Worm (Caenorhabditis elegans) whole organism, L3 larva: ENCODE results near the gene W08A12.2.

ENCODE experiments used
- R02D3.7 ChIP-seq: fragments of 150-350 bp; optimal IDR thresholded peaks from 2 replicates; lab custom pipeline; 2014; ENCODE audit warnings: missing biosample characterization, missing genetic modification characterization
- ZK546.5 ChIP-seq: sonication (generic microtip); optimal IDR thresholded peaks from 2 replicates; lab custom pipeline; 2017; ENCODE audit warnings: missing biosample characterization, missing genetic modification characterization
- aly-2 ChIP-seq: fragments of 150-350 bp; optimal IDR thresholded peaks from 2 replicates; lab custom pipeline; 2014; ENCODE audit warnings: missing biosample characterization, missing genetic modification characterization
- ama-1 ChIP-seq: fragments of 150-350 bp; optimal IDR thresholded peaks from 2 replicates; lab custom pipeline; 2018
- ceh-16 ChIP-seq: sonication (generic microtip); optimal IDR thresholded peaks from 2 replicates; lab custom pipeline; 2017; ENCODE audit warnings: missing biosample characterization, missing genetic modification characterization
- ceh-28 ChIP-seq: fragments of 150-350 bp; optimal IDR thresholded peaks from 2 replicates; lab custom pipeline; 2014; ENCODE audit warnings: missing biosample characterization, missing genetic modification reagents, missing genetic modification characterization
- ceh-82 ChIP-seq: fragments of 150-350 bp; optimal IDR thresholded peaks from 2 replicates; lab custom pipeline; 2014; ENCODE audit warnings: missing biosample characterization, missing genetic modification characterization
- ceh-9 ChIP-seq: sonication (generic microtip); optimal IDR thresholded peaks from 2 replicates; lab custom pipeline; 2018; ENCODE audit warnings: missing biosample characterization, missing genetic modification characterization
- daf-12 ChIP-seq: fragments of 150-350 bp; optimal IDR thresholded peaks from 2 replicates; lab custom pipeline; 2014; ENCODE audit warnings: missing biosample characterization, missing genetic modification reagents, missing genetic modification characterization
- egl-27 ChIP-seq: sonication (generic microtip); optimal IDR thresholded peaks from 4 replicates; lab custom pipeline; 2017; ENCODE audit warnings: missing biosample characterization, missing genetic modification reagents, missing genetic modification characterization
- egl-5 ChIP-seq: fragments of 150-350 bp; optimal IDR thresholded peaks from 2 replicates; lab custom pipeline; 2017; ENCODE audit warnings: missing biosample characterization, missing genetic modification reagents, missing genetic modification characterization, inconsistent platforms
- elt-1 ChIP-seq: fragments of 150-350 bp; optimal IDR thresholded peaks from 2 replicates; lab custom pipeline; 2014; ENCODE audit warnings: missing biosample characterization, missing genetic modification characterization
- elt-2 ChIP-seq: sonication (generic microtip); optimal IDR thresholded peaks from 2 replicates; lab custom pipeline; 2016; ENCODE audit warnings: missing genetic modification reagents, mild to moderate bottlenecking, missing genetic modification characterization, missing compliant biosample characterization
- elt-3 ChIP-seq, 3 experiments: fragments of 150-350 bp in 1 of 3; sonication (generic microtip) in 2 of 3; optimal IDR thresholded peaks; 2 replicates in 2 of 3; 4 replicates in 1 of 3; lab custom pipeline; 2014 to 2017; ENCODE audit warnings: missing biosample characterization in 3 of 3, missing genetic modification characterization in 3 of 3
- eor-1 ChIP-seq, 2 experiments: fragments of 150-350 bp; optimal IDR thresholded peaks; 2 replicates each; lab custom pipeline; 2014 to 2018; ENCODE audit warnings: missing biosample characterization in 2 of 2, missing genetic modification characterization in 2 of 2
- fkh-10 ChIP-seq: sonication (generic microtip); optimal IDR thresholded peaks from 2 replicates; lab custom pipeline; 2017; ENCODE audit warnings: missing biosample characterization, missing genetic modification reagents, missing genetic modification characterization
- fkh-2 ChIP-seq: fragments of 150-350 bp; optimal IDR thresholded peaks from 2 replicates; lab custom pipeline; 2014; ENCODE audit warnings: missing biosample characterization, missing genetic modification reagents, missing genetic modification characterization
- fos-1 ChIP-seq: fragments of 150-350 bp; optimal IDR thresholded peaks from 2 replicates; lab custom pipeline; 2014; ENCODE audit warnings: missing biosample characterization, missing genetic modification characterization
- hmg-11 ChIP-seq: sonication (generic microtip); optimal IDR thresholded peaks from 2 replicates; lab custom pipeline; 2016; ENCODE audit warnings: missing genetic modification characterization, missing compliant biosample characterization
- jun-1 ChIP-seq: fragments of 150-350 bp; optimal IDR thresholded peaks from 2 replicates; lab custom pipeline; 2014; ENCODE audit warnings: missing biosample characterization, missing genetic modification reagents, missing genetic modification characterization
- lin-39 ChIP-seq: fragments of 150-350 bp; optimal IDR thresholded peaks from 2 replicates; lab custom pipeline; 2018; ENCODE audit warnings: missing biosample characterization, missing genetic modification reagents, missing genetic modification characterization
- lsy-12 ChIP-seq: sonication (generic microtip); optimal IDR thresholded peaks from 2 replicates; lab custom pipeline; 2016; ENCODE audit warnings: mild to moderate bottlenecking, missing genetic modification characterization, missing compliant biosample characterization
- mdl-1 ChIP-seq: fragments of 150-350 bp; optimal IDR thresholded peaks from 2 replicates; lab custom pipeline; 2014; ENCODE audit warnings: missing biosample characterization, missing genetic modification characterization
- mml-1 ChIP-seq: fragments of 150-350 bp; sonication (generic microtip); optimal IDR thresholded peaks from 3 replicates; lab custom pipeline; 2014; ENCODE audit warnings: missing biosample characterization, missing genetic modification characterization
- nfya-1 ChIP-seq: sonication (generic microtip); optimal IDR thresholded peaks from 2 replicates; lab custom pipeline; 2017; ENCODE audit warnings: missing genetic modification characterization, mild to moderate bottlenecking, missing compliant biosample characterization, antibody characterized with exemption, moderate library complexity; ENCODE audit not compliant: insufficient read depth
- nhr-11 ChIP-seq: fragments of 150-350 bp; optimal IDR thresholded peaks from 2 replicates; lab custom pipeline; 2014; ENCODE audit warnings: missing biosample characterization, missing genetic modification characterization
- nhr-237 ChIP-seq: fragments of 150-350 bp; optimal IDR thresholded peaks from 2 replicates; lab custom pipeline; 2014; ENCODE audit warnings: missing biosample characterization, missing genetic modification characterization
- nhr-25 ChIP-seq: sonication (generic microtip); optimal IDR thresholded peaks from 2 replicates; lab custom pipeline; 2017; ENCODE audit warnings: missing biosample characterization, missing genetic modification characterization
- nhr-43 ChIP-seq: sonication (generic microtip); optimal IDR thresholded peaks from 2 replicates; lab custom pipeline; 2016; ENCODE audit warnings: mild to moderate bottlenecking, missing genetic modification characterization, missing compliant biosample characterization; ENCODE audit not compliant: poor library complexity, severe bottlenecking
- nhr-67 ChIP-seq: fragments of 150-350 bp; optimal IDR thresholded peaks from 2 replicates; lab custom pipeline; 2014; ENCODE audit warnings: missing biosample characterization, missing genetic modification characterization
- nhr-76 ChIP-seq: fragments of 150-350 bp; sonication (generic microtip); optimal IDR thresholded peaks from 5 replicates; lab custom pipeline; 2014; ENCODE audit warnings: missing biosample characterization, missing genetic modification characterization
- nhr-77 ChIP-seq: fragments of 150-350 bp; optimal IDR thresholded peaks from 2 replicates; lab custom pipeline; 2014; ENCODE audit warnings: missing biosample characterization, missing genetic modification characterization
- pha-4 ChIP-seq: fragments of 150-350 bp; optimal IDR thresholded peaks from 2 replicates; lab custom pipeline; 2014; ENCODE audit warnings: missing biosample characterization, missing genetic modification reagents, missing genetic modification characterization
- pqm-1 ChIP-seq: fragments of 150-350 bp; optimal IDR thresholded peaks from 2 replicates; lab custom pipeline; 2017; ENCODE audit warnings: missing biosample characterization, missing genetic modification characterization, inconsistent platforms
- sea-2 ChIP-seq: fragments of 150-350 bp; sonication (generic microtip); optimal IDR thresholded peaks from 4 replicates; lab custom pipeline; 2014; ENCODE audit warnings: missing biosample characterization, missing genetic modification reagents, missing genetic modification characterization
- skn-1 ChIP-seq: fragments of 150-350 bp; optimal IDR thresholded peaks from 2 replicates; lab custom pipeline; 2014; ENCODE audit warnings: missing biosample characterization, missing genetic modification characterization
- snpc-4 ChIP-seq: fragments of 150-350 bp; optimal IDR thresholded peaks from 2 replicates; lab custom pipeline; 2014; ENCODE audit warnings: missing biosample characterization, missing genetic modification characterization
- tbx-2 ChIP-seq: sonication (generic microtip); optimal IDR thresholded peaks from 2 replicates; lab custom pipeline; 2016; ENCODE audit warnings: mild to moderate bottlenecking, missing genetic modification characterization, missing compliant biosample characterization
- unc-62 ChIP-seq: fragments of 150-350 bp; sonication (generic microtip); optimal IDR thresholded peaks from 4 replicates; lab custom pipeline; 2014; ENCODE audit warnings: missing biosample characterization, missing genetic modification reagents, missing genetic modification characterization
- zag-1 ChIP-seq: fragments of 150-350 bp; optimal IDR thresholded peaks from 2 replicates; lab custom pipeline; 2014; ENCODE audit warnings: missing biosample characterization, missing genetic modification characterization
- ztf-11 ChIP-seq: fragments of 150-350 bp; optimal IDR thresholded peaks from 2 replicates; lab custom pipeline; 2014; ENCODE audit warnings: missing biosample characterization, missing genetic modification characterization
- ztf-4 ChIP-seq: fragments of 150-350 bp; optimal IDR thresholded peaks from 2 replicates; lab custom pipeline; 2014; ENCODE audit warnings: missing biosample characterization, missing genetic modification characterization

W08A12.2 gene

ce11 chrV:3717751-3718150 lies 32.1 kb upstream of the W08A12.2 start (continued):
- TF ChIP-seq hmg-11: peak; percentile 2
- TF ChIP-seq tbx-2 (tag; lab: Kevin White, UChicago): no peak
- TF ChIP-seq, all 47 proteins: peak for 7

ce11 chrV:3716279-3716887 lies 30.7 kb upstream of the W08A12.2 start:
- TF ChIP-seq egl-5 (tag; lab: Kevin White, UChicago) (no peak), fos-1 (tag; lab: Kevin White, UChicago) (no peak), ceh-16 (tag; lab: Kevin White, UChicago) (no peak), mml-1 (tag; lab: Kevin White, UChicago) (no peak), eor-1 (tag; optimal IDR thresholded peaks at IDR 0.05; lab: Kevin White, UChicago) (no peak), egl-27 (no peak), pha-4 (tag; lab: Kevin White, UChicago) (no peak), fkh-2 (tag; lab: Kevin White, UChicago) (no peak), ztf-4 (tag; lab: Kevin White, UChicago) (no peak), nhr-237 (tag; lab: Kevin White, UChicago) (no peak), sea-2 (no peak), ceh-82 (no peak), jun-1 (tag; lab: Kevin White, UChicago) (no peak), nhr-43 (tag; lab: Kevin White, UChicago) (no peak), skn-1 (tag; lab: Kevin White, UChicago) (no peak), nfya-1 (peak; percentile 72), lsy-12 (tag; lab: Kevin White, UChicago) (no peak), lin-39 (tag; lab: Kevin White, UChicago) (peak; percentile 59), elt-1 (tag; lab: Kevin White, UChicago) (no peak), daf-12 (no peak), nhr-25 (tag; lab: Kevin White, UChicago) (no peak), ztf-11 (tag; lab: Kevin White, UChicago) (no peak), nhr-77 (tag; lab: Kevin White, UChicago) (no peak), unc-62 (GFP tag; lab: Kevin White, UChicago) (peak; percentile 91), elt-2 (tag; lab: Kevin White, UChicago) (no peak), nhr-76 (no peak), aly-2 (tag; lab: Kevin White, UChicago) (no peak), tbx-2 (tag; lab: Kevin White, UChicago) (no peak), ceh-9 (tag; lab: Kevin White, UChicago) (no peak), fkh-10 (peak; percentile 88), R02D3.7 (tag; lab: Kevin White, UChicago) (no peak), elt-3 (tag; optimal IDR thresholded peaks at IDR 0.05; lab: Kevin White, UChicago) (no peak), nhr-11 (tag; lab: Kevin White, UChicago) (no peak), ZK546.5 (tag; lab: Kevin White, UChicago) (no peak), ama-1 (lab: Kevin White, UChicago) (peak; percentile 25), snpc-4 (tag; lab: Kevin White, UChicago) (no peak), zag-1 (tag; lab: Kevin White, UChicago) (no peak)

- TF ChIP-seq ceh-28 (no peak), mml-1 (tag; lab: Kevin White, UChicago) (no peak), pqm-1 (no peak), nhr-67 (tag; lab: Kevin White, UChicago) (no peak), elt-1 (tag; lab: Kevin White, UChicago) (no peak), sea-2 (no peak), unc-62 (GFP tag; lab: Kevin White, UChicago) (no peak), mdl-1 (tag; lab: Kevin White, UChicago) (no peak), egl-5 (tag; lab: Kevin White, UChicago) (no peak), ama-1 (lab: Kevin White, UChicago) (no peak)
Observed at ce11 chrV:3715488-3716019, 29.9 kb upstream of the W08A12.2 start, which contains the start of gene nrsn-1. nrsn-1 (minus strand) TSS chrV:3715969.
